Fruit fly (Drosophila melanogaster) whole organism, embryonic: ENCODE results near the gene CG12811.

Experiments
- Aef1 ChIP-seq: fragments of 200-800 bp; sonication (Bioruptor generic); IDR thresholded peaks from 3 replicates; pipeline ENCODE4 v1.3.6; 2022; ENCODE audit warnings: missing biosample characterization, missing genetic modification characterization
- Blimp-1 ChIP-seq: fragments of 200-800 bp; sonication (Bioruptor generic); optimal IDR thresholded peaks from 3 replicates; lab custom pipeline; 2018; ENCODE audit warnings: missing biosample characterization, missing genetic modification characterization, mild to moderate bottlenecking, moderate library complexity, missing genetic modification reagents
- CG10274 ChIP-seq: fragments of 200-800 bp; sonication (Bioruptor generic); optimal IDR thresholded peaks from 3 replicates; lab custom pipeline; 2017; ENCODE audit warnings: missing biosample characterization, mild to moderate bottlenecking, missing genetic modification characterization
- CG12219 ChIP-seq: fragments of 200-800 bp; sonication (Bioruptor generic); optimal IDR thresholded peaks from 3 replicates; lab custom pipeline; 2018; ENCODE audit warnings: missing biosample characterization, mild to moderate bottlenecking, missing genetic modification characterization
- CG14441 ChIP-seq: fragments of 200-800 bp; sonication (Bioruptor generic); IDR thresholded peaks from 2 replicates; pipeline ENCODE4 v1.3.6; 2022; ENCODE audit warnings: missing biosample characterization, missing genetic modification characterization
- CG1602 ChIP-seq: fragments of 200-800 bp; sonication (Bioruptor generic); optimal IDR thresholded peaks from 3 replicates; lab custom pipeline; 2016; ENCODE audit warnings: missing biosample characterization, missing genetic modification characterization
- CG18262 ChIP-seq: fragments of 200-800 bp; optimal IDR thresholded peaks from 3 replicates; lab custom pipeline; 2019; ENCODE audit warnings: missing biosample characterization, mild to moderate bottlenecking, missing genetic modification characterization, moderate library complexity
- CG2120 ChIP-seq: fragments of 200-800 bp; sonication (Bioruptor generic); optimal IDR thresholded peaks from 3 replicates; lab custom pipeline; 2016; ENCODE audit warnings: missing biosample characterization, missing genetic modification characterization
- CG2202 ChIP-seq: fragments of 200-800 bp; sonication (Bioruptor generic); optimal IDR thresholded peaks from 2 replicates; lab custom pipeline; 2018; ENCODE audit warnings: missing biosample characterization, mild to moderate bottlenecking, missing genetic modification characterization
- CG30431 ChIP-seq: fragments of 200-800 bp; sonication (Bioruptor generic); optimal IDR thresholded peaks from 2 replicates; lab custom pipeline; 2017; ENCODE audit warnings: missing biosample characterization, missing genetic modification characterization
- CG32532 ChIP-seq: fragments of 200-800 bp; sonication (Bioruptor generic); IDR thresholded peaks from 2 replicates; pipeline ENCODE4 v1.3.6; 2022; ENCODE audit warnings: missing biosample characterization, missing genetic modification characterization
- CG33213 ChIP-seq: fragments of 200-800 bp; sonication (Bioruptor generic); optimal IDR thresholded peaks from 3 replicates; lab custom pipeline; 2016; ENCODE audit warnings: missing biosample characterization, missing genetic modification characterization
- CG3847 ChIP-seq: fragments of 200-800 bp; sonication (Bioruptor generic); IDR thresholded peaks from 2 replicates; pipeline ENCODE4 v1.3.6; 2022; ENCODE audit warnings: missing biosample characterization, missing genetic modification characterization
- CG7357 ChIP-seq: fragments of 200-800 bp; sonication (Bioruptor generic); IDR thresholded peaks from 3 replicates; pipeline ENCODE4 v1.3.6; 2022; ENCODE audit warnings: missing biosample characterization, missing genetic modification characterization
- CG7839 ChIP-seq: fragments of 200-800 bp; sonication (Bioruptor generic); optimal IDR thresholded peaks from 3 replicates; lab custom pipeline; 2018; ENCODE audit warnings: missing biosample characterization, mild to moderate bottlenecking, missing genetic modification characterization, moderate library complexity
- CG7963 ChIP-seq: fragments of 200-800 bp; sonication (Bioruptor generic); IDR thresholded peaks from 3 replicates; pipeline ENCODE4 v1.3.6; 2022; ENCODE audit warnings: missing biosample characterization, missing genetic modification characterization; ENCODE audit not compliant: partially characterized antibody
- CG8359 ChIP-seq: fragments of 200-800 bp; sonication (Bioruptor generic); optimal IDR thresholded peaks from 2 replicates; lab custom pipeline; 2017; ENCODE audit warnings: missing biosample characterization, mild to moderate bottlenecking, missing genetic modification characterization, borderline replicate concordance
- CG8924 ChIP-seq: fragments of 200-800 bp; optimal IDR thresholded peaks from 3 replicates; lab custom pipeline; 2019; ENCODE audit warnings: missing biosample characterization, mild to moderate bottlenecking, missing genetic modification characterization, moderate library complexity
- CG9215 ChIP-seq: fragments of 200-800 bp; sonication (Bioruptor generic); IDR thresholded peaks from 2 replicates; pipeline ENCODE4 v1.3.6; 2022; ENCODE audit warnings: missing biosample characterization, missing genetic modification characterization
- CG9876 ChIP-seq: fragments of 200-800 bp; sonication (Bioruptor generic); optimal IDR thresholded peaks from 2 replicates; lab custom pipeline; 2016; ENCODE audit warnings: missing biosample characterization, missing genetic modification characterization
- CHES-1-like ChIP-seq: fragments of 200-800 bp; sonication (Bioruptor generic); optimal IDR thresholded peaks from 2 replicates; lab custom pipeline; 2016; ENCODE audit warnings: missing biosample characterization, missing genetic modification characterization
- CrebB ChIP-seq: fragments of 200-800 bp; sonication (Bioruptor generic); optimal IDR thresholded peaks from 3 replicates; lab custom pipeline; 2018; ENCODE audit warnings: missing biosample characterization, mild to moderate bottlenecking, missing genetic modification characterization
- D ChIP-seq, 2 experiments: fragments of 200-800 bp in 1 of 2; fragments of >200 bp in 1 of 2; sonication (Bioruptor generic) in 1 of 2; optimal IDR thresholded peaks; 2 replicates in 1 of 2; 3 replicates in 1 of 2; lab custom pipeline; 2017; ENCODE audit warnings: mild to moderate bottlenecking in 1 of 2, missing biosample characterization in 1 of 2, missing genetic modification characterization in 1 of 2, missing genetic modification reagents in 1 of 2
- Dek ChIP-seq: fragments of 200-800 bp; sonication (Bioruptor generic); optimal IDR thresholded peaks from 3 replicates; lab custom pipeline; 2019; ENCODE audit warnings: missing biosample characterization, mild to moderate bottlenecking, missing genetic modification characterization, moderate library complexity
- Dip2 ChIP-seq: fragments of 200-800 bp; sonication (Bioruptor generic); IDR thresholded peaks from 2 replicates; pipeline ENCODE4 v1.3.6; 2022; ENCODE audit warnings: missing biosample characterization, missing genetic modification characterization
- Doc3 ChIP-seq: fragments of 200-800 bp; sonication (Bioruptor generic); IDR thresholded peaks from 3 replicates; pipeline ENCODE4 v1.3.6; 2022; ENCODE audit warnings: missing biosample characterization, missing genetic modification characterization; ENCODE audit not compliant: partially characterized antibody
- Ets97D ChIP-seq: fragments of 200-800 bp; sonication (Bioruptor generic); optimal IDR thresholded peaks from 3 replicates; lab custom pipeline; 2016; ENCODE audit warnings: missing biosample characterization, missing genetic modification characterization
- GATAe ChIP-seq: fragments of 200-800 bp; sonication (Bioruptor generic); conservative IDR thresholded peaks from 2 replicates; pipeline ENCODE4 v1.3.6; 2022; ENCODE audit warnings: missing biosample characterization, missing genetic modification characterization
- Hr39 ChIP-seq: fragments of >200 bp; optimal IDR thresholded peaks from 2 replicates; lab custom pipeline; 2017
- MTF-1 ChIP-seq: fragments of 200-800 bp; sonication (Bioruptor generic); optimal IDR thresholded peaks from 2 replicates; lab custom pipeline; 2018; ENCODE audit warnings: missing biosample characterization, mild to moderate bottlenecking, missing genetic modification characterization, borderline replicate concordance
- Sry-δ ChIP-seq: fragments of 200-800 bp; sonication (Bioruptor generic); optimal IDR thresholded peaks from 2 replicates; lab custom pipeline; 2016; ENCODE audit warnings: missing biosample characterization, missing genetic modification characterization
- Tbp ChIP-seq: fragments of >200 bp; optimal IDR thresholded peaks from 2 replicates; lab custom pipeline; 2018; ENCODE audit warnings: missing biosample characterization, missing genetic modification characterization
- ab ChIP-seq: fragments of 200-800 bp; sonication (Bioruptor generic); optimal IDR thresholded peaks from 2 replicates; lab custom pipeline; 2016; ENCODE audit warnings: missing biosample characterization, missing genetic modification characterization
- crc ChIP-seq: fragments of 200-800 bp; sonication (Bioruptor generic); optimal IDR thresholded peaks from 2 replicates; lab custom pipeline; 2016; ENCODE audit warnings: missing biosample characterization, missing genetic modification characterization
- da ChIP-seq: fragments of 200-800 bp; sonication (Bioruptor generic); optimal IDR thresholded peaks from 2 replicates; lab custom pipeline; 2016; ENCODE audit warnings: missing biosample characterization, missing genetic modification characterization
- dan ChIP-seq: fragments of 200-800 bp; sonication (Bioruptor generic); IDR thresholded peaks from 2 replicates; pipeline ENCODE4 v1.3.6; 2022; ENCODE audit warnings: missing biosample characterization, missing genetic modification characterization
- danr ChIP-seq: fragments of 200-800 bp; sonication (Bioruptor generic); IDR thresholded peaks from 2 replicates; pipeline ENCODE4 v1.3.6; 2022; ENCODE audit warnings: missing biosample characterization, missing genetic modification characterization
- dm ChIP-seq: fragments of 200-800 bp; sonication (Bioruptor generic); optimal IDR thresholded peaks from 3 replicates; lab custom pipeline; 2016; ENCODE audit warnings: missing biosample characterization, missing genetic modification characterization
- dmrt99B ChIP-seq: fragments of 200-800 bp; sonication (Bioruptor generic); optimal IDR thresholded peaks from 2 replicates; lab custom pipeline; 2018; ENCODE audit warnings: missing biosample characterization, mild to moderate bottlenecking, missing genetic modification characterization, moderate library complexity
- fd96Cb ChIP-seq: fragments of 200-800 bp; sonication (Bioruptor generic); optimal IDR thresholded peaks from 2 replicates; lab custom pipeline; 2018; ENCODE audit warnings: missing biosample characterization, mild to moderate bottlenecking, missing genetic modification characterization, moderate library complexity
- jing ChIP-seq: fragments of 200-800 bp; sonication (Bioruptor generic); optimal IDR thresholded peaks from 2 replicates; lab custom pipeline; 2018; ENCODE audit warnings: missing biosample characterization, mild to moderate bottlenecking, missing genetic modification characterization
- row ChIP-seq: fragments of 200-800 bp; sonication (Bioruptor generic); IDR thresholded peaks from 3 replicates; pipeline ENCODE4 v1.3.6; 2022; ENCODE audit warnings: missing biosample characterization, missing genetic modification characterization
- sim ChIP-seq: fragments of 200-800 bp; sonication (Bioruptor generic); IDR thresholded peaks from 2 replicates; pipeline ENCODE4 v1.3.6; 2022; ENCODE audit warnings: missing biosample characterization, missing genetic modification characterization
- sug ChIP-seq: fragments of 200-800 bp; optimal IDR thresholded peaks from 2 replicates; lab custom pipeline; 2019; ENCODE audit warnings: missing biosample characterization, mild to moderate bottlenecking, missing genetic modification characterization, moderate library complexity
- trem ChIP-seq: fragments of 200-800 bp; optimal IDR thresholded peaks from 3 replicates; lab custom pipeline; 2019; ENCODE audit warnings: missing biosample characterization, mild to moderate bottlenecking, missing genetic modification characterization, moderate library complexity
- trh ChIP-seq: fragments of 200-800 bp; sonication (Bioruptor generic); optimal IDR thresholded peaks from 2 replicates; lab custom pipeline; 2016; ENCODE audit warnings: missing biosample characterization, missing genetic modification characterization
- tup ChIP-seq: fragments of 200-800 bp; sonication (Bioruptor generic); optimal IDR thresholded peaks from 2 replicates; lab custom pipeline; 2016; ENCODE audit warnings: missing biosample characterization, mild to moderate bottlenecking, missing genetic modification characterization, moderate library complexity
- vnd ChIP-seq: fragments of 200-800 bp; sonication (Bioruptor generic); IDR thresholded peaks from 3 replicates; pipeline ENCODE4 v1.3.6; 2022; ENCODE audit warnings: missing biosample characterization, missing genetic modification characterization; ENCODE audit not compliant: partially characterized antibody
- wek ChIP-seq: fragments of 200-800 bp; sonication (Bioruptor generic); optimal IDR thresholded peaks from 3 replicates; lab custom pipeline; 2018; ENCODE audit warnings: missing biosample characterization, mild to moderate bottlenecking, missing genetic modification characterization, moderate library complexity

CG12811 gene

DNA sequence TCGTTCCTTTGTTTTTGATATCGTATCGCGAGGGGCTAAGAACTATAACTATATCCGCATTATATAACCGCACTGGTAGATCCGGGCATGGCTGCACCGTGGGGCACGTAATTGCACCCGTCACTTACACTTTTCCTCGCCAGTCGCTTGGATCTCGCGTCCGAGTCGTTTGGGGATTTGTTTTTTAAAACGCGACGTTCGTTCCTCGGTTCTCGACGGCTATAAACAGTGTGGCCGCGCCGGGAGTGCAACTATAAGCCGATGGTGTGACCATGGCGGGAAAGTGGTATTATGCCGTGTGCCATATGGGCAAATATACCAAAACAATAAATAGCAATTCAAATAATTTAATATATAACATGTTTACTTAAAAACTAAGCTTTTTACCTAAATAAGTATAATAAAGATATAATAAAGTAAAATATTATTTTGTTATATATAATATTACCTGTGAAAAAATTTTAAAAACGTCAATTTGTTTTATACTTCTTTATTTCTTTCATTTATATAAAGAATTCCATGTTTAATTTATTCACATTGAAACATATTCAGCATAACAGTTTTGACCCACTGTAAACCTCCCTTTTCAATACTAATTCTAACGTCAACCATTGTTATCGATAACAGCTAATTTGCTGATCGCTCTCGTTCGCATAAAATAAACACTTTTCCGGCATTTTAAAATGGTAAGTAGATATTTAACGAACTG is 5.8 kb downstream of the CG12811 start, which contains the start of the genes Mical and CG3909 (continued):
- TF ChIP-seq CG7963 (no peak; the same call in 2 of the 3 replicates), CG30431 (GFP tag; lab: Kevin White, UChicago) (peak; percentile 35), dm (no peak), CG8359 (GFP tag; lab: Kevin White, UChicago) (peak; percentile 45), CG7357 (GFP tag; lab: Robert Waterston, UW) (peak; percentile 62; the same call in 2 of the 3 replicates), CG9876 (GFP tag; lab: Kevin White, UChicago) (no peak), Hr39 (lab: Kevin White, UChicago) (no peak), CHES-1-like (GFP tag; lab: Kevin White, UChicago) (peak; percentile 52), CG8924 (tag; lab: Kevin White, UChicago) (peak; percentile 92), ab (GFP tag; lab: Kevin White, UChicago) (no peak), row (GFP tag; lab: Robert Waterston, UW) (peak; percentile 87), danr (GFP tag; lab: Robert Waterston, UW) (0 out of 2 replicates have a peak, but pooled peaks have one; percentile 30), CrebB (tag; lab: Kevin White, UChicago) (peak; percentile 5), GATAe (GFP tag; lab: Robert Waterston, UW) (no peak), wek (GFP tag; lab: Kevin White, UChicago) (no peak), D (optimal IDR thresholded peaks at IDR 0.05; lab: Kevin White, UChicago) (no peak), D (GFP tag; optimal IDR thresholded peaks at IDR 0.05; lab: Kevin White, UChicago) (peak; percentile 59), Dip2 (GFP tag; lab: Robert Waterston, UW) (no peak), sim (no peak), vnd (GFP tag; lab: Robert Waterston, UW) (peak; percentile 38; the same call in 1 of the 3 replicates), Dek (tag; lab: Kevin White, UChicago) (peak; percentile 89), da (GFP tag; lab: Kevin White, UChicago) (no peak), CG33213 (GFP tag; lab: Kevin White, UChicago) (peak; percentile 22), CG1602 (GFP tag; lab: Kevin White, UChicago) (peak; percentile 83), CG12219 (GFP tag; lab: Kevin White, UChicago) (peak; percentile 35), MTF-1 (GFP tag; lab: Kevin White, UChicago) (peak; percentile 84), sug (peak; percentile 87), CG14441 (GFP tag; lab: Robert Waterston, UW) (peak; percentile 86), CG3847 (GFP tag; lab: Robert Waterston, UW) (peak; percentile 86), jing (GFP tag; lab: Kevin White, UChicago) (no peak), CG18262 (tag; lab: Kevin White, UChicago) (peak; percentile 91), Ets97D (GFP tag; lab: Kevin White, UChicago) (peak; percentile 37), trh (GFP tag; lab: Kevin White, UChicago) (peak; percentile 2), tup (GFP tag; lab: Kevin White, UChicago) (no peak), Aef1 (GFP tag; lab: Robert Waterston, UW) (peak; percentile 84), crc (GFP tag; lab: Kevin White, UChicago) (no peak), Tbp (no peak), dmrt99B (peak; percentile 88), CG10274 (GFP tag; lab: Kevin White, UChicago) (no peak), Doc3 (GFP tag; lab: Robert Waterston, UW) (no peak), Sry-δ (peak; percentile 29), CG32532 (peak; percentile 96), CG2202 (tag; lab: Kevin White, UChicago) (peak; percentile 13), CG2120 (GFP tag; lab: Kevin White, UChicago) (peak; percentile 83), Blimp-1 (GFP tag; lab: Kevin White, UChicago) (peak; percentile 72), CG9215 (GFP tag; lab: Robert Waterston, UW) (peak; percentile 84), dan (no peak), CG7839 (tag; lab: Kevin White, UChicago) (peak; percentile 90), fd96Cb (tag; lab: Kevin White, UChicago) (peak; percentile 78), trem (peak; percentile 85)
